Fruit fly (Drosophila melanogaster): ENCODE measurements around the gene Mt2.

Gene Mt2

dm6 chr2L:12075850-12076249 lies 20.5 kb upstream of the Mt2 start, which contains the start of gene CG14947 (continued):
- peak; percentile 18; the same call in 1 of the 2 replicates for TF ChIP-seq crol (GFP tag; IDR thresholded peaks at IDR 0.05)
- peak; percentile 36; the same call in 1 of the 3 replicates for TF ChIP-seq row (GFP tag; IDR thresholded peaks at IDR 0.05)
- TF ChIP-seq nerfin-1 (tag; optimal IDR thresholded peaks at IDR 0.05) = peak; percentile 17
- TF ChIP-seq CG6689 (GFP tag; IDR thresholded peaks at IDR 0.05) = 0 out of 2 replicates have a peak, but pooled peaks have one; percentile 27
- peak; percentile 20 for TF ChIP-seq Sox102F (GFP tag; optimal IDR thresholded peaks at IDR 0.05)
- TF ChIP-seq D19A (tag; optimal IDR thresholded peaks at IDR 0.05) = peak; percentile 88
- peak; percentile 72 for TF ChIP-seq Med (GFP tag)
- peak; percentile 29 for TF ChIP-seq CG9727 (GFP tag; optimal IDR thresholded peaks at IDR 0.05)
- TF ChIP-seq HLH4C (GFP tag; IDR thresholded peaks at IDR 0.05; ENCODE audit: partially characterized antibody) = no peak
- no peak for TF ChIP-seq CG6791 (GFP tag; IDR thresholded peaks at IDR 0.05; ENCODE audit: partially characterized antibody)
- TF ChIP-seq sens (GFP tag) = peak; percentile 75
- no peak for TF ChIP-seq Six4 (GFP tag; optimal IDR thresholded peaks at IDR 0.05)
- no peak for TF ChIP-seq ems (GFP tag; optimal IDR thresholded peaks at IDR 0.05)

dm6 chr2L:12078123-12078658 lies 18.1 kb upstream of the Mt2 start:
- 0 out of 3 replicates have a peak, but pooled peaks have one; percentile 33 for TF ChIP-seq Mrtf (GFP tag; IDR thresholded peaks at IDR 0.05)
- no peak for TF ChIP-seq CG3163 (GFP tag; optimal IDR thresholded peaks at IDR 0.05)
- TF ChIP-seq CTCF (GFP tag; optimal IDR thresholded peaks at IDR 0.05) = peak; percentile 82
- no peak for TF ChIP-seq bowl (GFP tag; IDR thresholded peaks at IDR 0.05)
- TF ChIP-seq crol (GFP tag; IDR thresholded peaks at IDR 0.05) = peak; percentile 58
- no peak for TF ChIP-seq CG6254 (GFP tag; optimal IDR thresholded peaks at IDR 0.05)
- no peak for TF ChIP-seq CG10959 (GFP tag; IDR thresholded peaks at IDR 0.05)
- no peak for TF ChIP-seq prd (optimal IDR thresholded peaks at IDR 0.05)
- peak; percentile 30; the same call in 1 of the 3 replicates for TF ChIP-seq prd (GFP tag; IDR thresholded peaks at IDR 0.05)
- TF ChIP-seq Hr39 (optimal IDR thresholded peaks at IDR 0.05) = peak; percentile 60
- peak; percentile 26 for TF ChIP-seq Med (GFP tag)
- TF ChIP-seq CG2199 (GFP tag; IDR thresholded peaks at IDR 0.05) = 0 out of 3 replicates have a peak, but pooled peaks have one; percentile 22
- TF ChIP-seq chinmo (GFP tag; IDR thresholded peaks at IDR 0.05; ENCODE audit: partially characterized antibody) = 0 out of 4 replicates have a peak, but pooled peaks have one; percentile 9

dm6 chr2L:12078695-12079094 lies 17.6 kb upstream of the Mt2 start:
- TF ChIP-seq repo (GFP tag; optimal IDR thresholded peaks at IDR 0.05) = no peak
- TF ChIP-seq sens (GFP tag) = peak; percentile 56
- peak; percentile 45 for TF ChIP-seq Ptx1 (GFP tag; IDR thresholded peaks at IDR 0.05)
- no peak for TF ChIP-seq CG2889 (GFP tag; IDR thresholded peaks at IDR 0.05)
- TF ChIP-seq lmd (GFP tag; IDR thresholded peaks at IDR 0.05) = peak; percentile 25; the same call in 1 of the 2 replicates
- TF ChIP-seq CG2712 (tag; optimal IDR thresholded peaks at IDR 0.05) = peak; percentile 4
- TF ChIP-seq Ets65A (GFP tag) = peak; percentile 93
- peak; percentile 33 for TF ChIP-seq CG18262 (tag; optimal IDR thresholded peaks at IDR 0.05)

- TF ChIP-seq tll (GFP tag; optimal IDR thresholded peaks at IDR 0.05) = peak in 1 of 2 experiments; percentile 70
- peak; percentile 34 for TF ChIP-seq Nf-YB (GFP tag; optimal IDR thresholded peaks at IDR 0.05)
- TF ChIP-seq Lim3 (GFP tag; IDR thresholded peaks at IDR 0.05) = no peak
- TF ChIP-seq mld (GFP tag; IDR thresholded peaks at IDR 0.05; ENCODE audit: partially characterized antibody) = no peak
- TF ChIP-seq D (optimal IDR thresholded peaks at IDR 0.05) = peak; percentile 87
- no peak for TF ChIP-seq D (GFP tag; optimal IDR thresholded peaks at IDR 0.05)
- TF ChIP-seq CG15479 (GFP tag; optimal IDR thresholded peaks at IDR 0.05) = peak; percentile 26
- no peak for TF ChIP-seq CG12071 (GFP tag; optimal IDR thresholded peaks at IDR 0.05)
- 0 out of 2 replicates have a peak, but pooled peaks have one; percentile 19 for TF ChIP-seq CG32772 (GFP tag; IDR thresholded peaks at IDR 0.05)
- TF ChIP-seq prd (optimal IDR thresholded peaks at IDR 0.05) = no peak
- TF ChIP-seq prd (GFP tag; IDR thresholded peaks at IDR 0.05) = peak; percentile 85
- no peak for TF ChIP-seq CG13775 (GFP tag; optimal IDR thresholded peaks at IDR 0.05)
- no peak for TF ChIP-seq Fer3 (tag; optimal IDR thresholded peaks at IDR 0.05)
- TF ChIP-seq bbx (GFP tag; IDR thresholded peaks at IDR 0.05; ENCODE audit: partially characterized antibody) = no peak
- TF ChIP-seq Nf-YC (tag; optimal IDR thresholded peaks at IDR 0.05) = peak; percentile 53
- TF ChIP-seq cad (GFP tag; optimal IDR thresholded peaks at IDR 0.05) = peak; percentile 54
- peak; percentile 19 for TF ChIP-seq CG1832 (GFP tag; optimal IDR thresholded peaks at IDR 0.05)
- peak; percentile 71 for TF ChIP-seq CG8478 (optimal IDR thresholded peaks at IDR 0.05)
- no peak for TF ChIP-seq chinmo (GFP tag; IDR thresholded peaks at IDR 0.05; ENCODE audit: partially characterized antibody)
These were observed 16.4 kb upstream of the Mt2 start for dm6 chr2L:12079827-12080381.
